Worm (Caenorhabditis elegans) whole organism, mixed stage, embryonic: ENCODE data around the gene F38E9.4.

ENCODE experiments used
- M03D4.4 ChIP-seq: sonication (generic microtip); optimal IDR thresholded peaks from 2 replicates; lab custom pipeline; 2017; ENCODE audit warnings: mild to moderate bottlenecking, missing genetic modification characterization, missing compliant biosample characterization
- blmp-1 ChIP-seq: fragments of 150-350 bp; optimal IDR thresholded peaks from 2 replicates; lab custom pipeline; 2014; ENCODE audit warnings: missing biosample characterization, missing genetic modification characterization
- ces-1 ChIP-seq: fragments of 150-350 bp; optimal IDR thresholded peaks from 2 replicates; lab custom pipeline; 2014; ENCODE audit warnings: missing biosample characterization, missing genetic modification reagents, missing genetic modification characterization
- cnd-1 ChIP-seq: fragments of 200-800 bp; sonication (Bioruptor generic); optimal IDR thresholded peaks from 2 replicates; lab custom pipeline; 2018; ENCODE audit warnings: mild to moderate bottlenecking, missing genetic modification characterization, missing compliant biosample characterization
- elt-1 ChIP-seq: sonication (generic microtip); optimal IDR thresholded peaks from 2 replicates; lab custom pipeline; 2017; ENCODE audit warnings: missing genetic modification characterization, mild to moderate bottlenecking, missing compliant biosample characterization, antibody characterized with exemption, moderate library complexity, borderline replicate concordance; ENCODE audit not compliant: insufficient read depth
- lin-13 ChIP-seq: fragments of 150-350 bp; optimal IDR thresholded peaks from 2 replicates; lab custom pipeline; 2014; ENCODE audit warnings: missing biosample characterization, missing genetic modification characterization
- mab-5 ChIP-seq: fragments of 150-350 bp; optimal IDR thresholded peaks from 2 replicates; lab custom pipeline; 2014; ENCODE audit warnings: missing biosample characterization, missing genetic modification characterization
- snpc-4 ChIP-seq: fragments of 150-350 bp; optimal IDR thresholded peaks from 2 replicates; lab custom pipeline; 2014; ENCODE audit warnings: missing biosample characterization, missing genetic modification characterization
- unc-39 ChIP-seq: fragments of 150-350 bp; optimal IDR thresholded peaks from 2 replicates; lab custom pipeline; 2014; ENCODE audit warnings: missing biosample characterization, missing genetic modification characterization
- unc-62 ChIP-seq: fragments of 150-350 bp; optimal IDR thresholded peaks from 2 replicates; lab custom pipeline; 2014; ENCODE audit warnings: missing biosample characterization, missing genetic modification reagents, missing genetic modification characterization
- zip-8 ChIP-seq: fragments of 150-350 bp; optimal IDR thresholded peaks from 2 replicates; lab custom pipeline; 2014; ENCODE audit warnings: missing biosample characterization, missing genetic modification characterization

DNA sequence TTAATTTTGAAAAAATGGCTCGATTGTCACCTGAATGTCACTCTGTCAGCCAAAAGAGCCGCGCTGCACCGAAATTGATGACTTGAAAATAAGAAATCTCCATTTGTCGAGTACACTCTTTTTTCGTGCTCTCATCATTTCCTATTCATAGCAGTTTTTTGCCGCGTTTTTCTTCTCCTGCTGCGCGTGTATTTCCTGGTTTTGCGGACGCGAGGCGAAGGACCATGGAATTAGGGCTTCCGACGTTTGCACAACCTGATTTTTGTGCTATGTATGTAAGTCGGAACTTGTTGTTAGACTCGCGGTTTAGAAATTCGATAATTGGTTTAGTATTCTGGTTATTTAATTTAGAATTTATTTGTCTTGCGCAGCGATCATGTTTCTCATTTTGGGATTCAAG is 28.5 kb downstream of the F38E9.4 start:
- TF ChIP-seq elt-1, result no peak
- no peak for TF ChIP-seq cnd-1 (tag; lab: Kevin White, UChicago)
- TF ChIP-seq unc-39 (tag; lab: Kevin White, UChicago), result no peak
- TF ChIP-seq lin-13 (tag; lab: Kevin White, UChicago), result no peak
- no peak for TF ChIP-seq snpc-4 (tag; lab: Kevin White, UChicago)
- no peak for TF ChIP-seq blmp-1 (tag; lab: Kevin White, UChicago)
- no peak for TF ChIP-seq mab-5 (tag; lab: Kevin White, UChicago)
- no peak for TF ChIP-seq unc-62 (GFP tag; lab: Kevin White, UChicago)
- peak; percentile 34 for TF ChIP-seq ces-1 (GFP tag; lab: Kevin White, UChicago)
- no peak for TF ChIP-seq M03D4.4 (tag; lab: Kevin White, UChicago)
- TF ChIP-seq zip-8 (tag; lab: Kevin White, UChicago), result no peak
